Worm (Caenorhabditis elegans): ENCODE results near the gene T22G5.1.

- TF ChIP-seq egl-13 (tag; optimal IDR thresholded peaks at IDR 0.05) = no peak
- no peak for TF ChIP-seq mdl-1 (tag; optimal IDR thresholded peaks at IDR 0.05)
- no peak for TF ChIP-seq snpc-4 (tag; optimal IDR thresholded peaks at IDR 0.05)
- no peak for TF ChIP-seq nhr-237 (tag; optimal IDR thresholded peaks at IDR 0.05)
- TF ChIP-seq dpl-1 (GFP tag; optimal IDR thresholded peaks at IDR 0.05) = no peak
- TF ChIP-seq efl-3 (GFP tag; optimal IDR thresholded peaks at IDR 0.05) = no peak
- TF ChIP-seq alr-1 (tag; optimal IDR thresholded peaks at IDR 0.05; ENCODE audit: borderline replicate concordance) = no peak
Observed at ce11 chrV:13906166-13906565, 29.5 kb downstream of the T22G5.1 start, which contains the start of gene stdh-1.

All from whole organism, L1 larva.